Fruit fly (Drosophila melanogaster) whole organism, embryonic: ENCODE results near the gene D.

Experiments used
- Blimp-1 ChIP-seq: fragments of 200-800 bp; sonication (Bioruptor generic); optimal IDR thresholded peaks from 3 replicates; lab custom pipeline; 2018; ENCODE audit warnings: missing biosample characterization, missing genetic modification characterization, mild to moderate bottlenecking, moderate library complexity, missing genetic modification reagents
- CG12155 ChIP-seq: fragments of 200-800 bp; sonication (Bioruptor generic); optimal IDR thresholded peaks from 3 replicates; lab custom pipeline; 2016; ENCODE audit warnings: missing biosample characterization, missing genetic modification characterization
- CG12659 ChIP-seq: fragments of 200-800 bp; sonication (Bioruptor generic); optimal IDR thresholded peaks from 3 replicates; lab custom pipeline; 2017; ENCODE audit warnings: mild to moderate bottlenecking, missing biosample characterization, missing genetic modification reagents, missing genetic modification characterization
- CG14441 ChIP-seq: fragments of 200-800 bp; sonication (Bioruptor generic); IDR thresholded peaks from 2 replicates; pipeline ENCODE4 v1.3.6; 2022; ENCODE audit warnings: missing biosample characterization, missing genetic modification characterization
- CG15269 ChIP-seq: fragments of 200-800 bp; sonication (Bioruptor generic); optimal IDR thresholded peaks from 2 replicates; lab custom pipeline; 2018; ENCODE audit warnings: missing biosample characterization, mild to moderate bottlenecking, missing genetic modification characterization, moderate library complexity
- CG17385 ChIP-seq: fragments of 200-800 bp; sonication (Bioruptor generic); optimal IDR thresholded peaks from 3 replicates; lab custom pipeline; 2018; ENCODE audit warnings: missing biosample characterization, mild to moderate bottlenecking, missing genetic modification characterization
- CG17612 ChIP-seq: fragments of 200-800 bp; sonication (Bioruptor generic); IDR thresholded peaks from 2 replicates; pipeline ENCODE4 v1.3.6; 2022; ENCODE audit warnings: missing biosample characterization, missing genetic modification characterization
- CG2199 ChIP-seq: fragments of 200-800 bp; sonication (Bioruptor generic); IDR thresholded peaks from 3 replicates; pipeline ENCODE4 v1.3.6; 2022; ENCODE audit warnings: missing biosample characterization, missing genetic modification characterization
- CG30403 ChIP-seq: fragments of 200-800 bp; sonication (Bioruptor generic); optimal IDR thresholded peaks from 3 replicates; lab custom pipeline; 2016; ENCODE audit warnings: missing biosample characterization, missing genetic modification characterization
- CG31224 ChIP-seq: fragments of 200-800 bp; sonication (Bioruptor generic); IDR thresholded peaks from 2 replicates; pipeline ENCODE4 v1.3.6; 2022; ENCODE audit warnings: missing biosample characterization, missing genetic modification characterization
- CG32532 ChIP-seq: fragments of 200-800 bp; sonication (Bioruptor generic); IDR thresholded peaks from 2 replicates; pipeline ENCODE4 v1.3.6; 2022; ENCODE audit warnings: missing biosample characterization, missing genetic modification characterization
- CG3407 ChIP-seq: fragments of 200-800 bp; sonication (Bioruptor generic); optimal IDR thresholded peaks from 2 replicates; lab custom pipeline; 2018; ENCODE audit warnings: missing biosample characterization, mild to moderate bottlenecking, missing genetic modification characterization
- CG4282 ChIP-seq: fragments of 200-800 bp; sonication (Bioruptor generic); optimal IDR thresholded peaks from 2 replicates; lab custom pipeline; 2016; ENCODE audit warnings: missing biosample characterization, missing genetic modification characterization
- CG6254 ChIP-seq: fragments of 200-800 bp; sonication (Bioruptor generic); optimal IDR thresholded peaks from 3 replicates; lab custom pipeline; 2017; ENCODE audit warnings: mild to moderate bottlenecking, missing biosample characterization, missing genetic modification reagents, missing genetic modification characterization
- CG8089 ChIP-seq: fragments of 200-800 bp; sonication (Bioruptor generic); optimal IDR thresholded peaks from 3 replicates; lab custom pipeline; 2016; ENCODE audit warnings: missing biosample characterization, missing genetic modification characterization
- CG9876 ChIP-seq: fragments of 200-800 bp; sonication (Bioruptor generic); optimal IDR thresholded peaks from 2 replicates; lab custom pipeline; 2016; ENCODE audit warnings: missing biosample characterization, missing genetic modification characterization
- Dfd ChIP-seq, 2 experiments: fragments of >200 bp; optimal IDR thresholded peaks; 2 replicates each; lab custom pipeline; 2017; ENCODE audit warnings: missing biosample characterization in 2 of 2, missing genetic modification characterization in 2 of 2
- ERR ChIP-seq: fragments of 200-800 bp; sonication (Bioruptor generic); optimal IDR thresholded peaks from 2 replicates; lab custom pipeline; 2016; ENCODE audit warnings: missing biosample characterization, missing genetic modification characterization
- Fer2 ChIP-seq: fragments of 200-800 bp; sonication (Bioruptor generic); optimal IDR thresholded peaks from 2 replicates; lab custom pipeline; 2018; ENCODE audit warnings: missing biosample characterization, mild to moderate bottlenecking, missing genetic modification characterization, moderate library complexity
- Fer3 ChIP-seq: fragments of 200-800 bp; sonication (Bioruptor generic); optimal IDR thresholded peaks from 2 replicates; lab custom pipeline; 2018; ENCODE audit warnings: missing biosample characterization, mild to moderate bottlenecking, missing genetic modification characterization, moderate library complexity
- HLH4C ChIP-seq: fragments of 200-800 bp; sonication (Bioruptor generic); IDR thresholded peaks from 3 replicates; pipeline ENCODE4 v1.3.6; 2022; ENCODE audit warnings: missing biosample characterization, missing genetic modification characterization; ENCODE audit not compliant: partially characterized antibody
- Hsf ChIP-seq: fragments of 200-800 bp; sonication (Bioruptor generic); optimal IDR thresholded peaks from 3 replicates; lab custom pipeline; 2016; ENCODE audit warnings: missing biosample characterization, missing genetic modification characterization
- PHDP ChIP-seq: fragments of 200-800 bp; sonication (Bioruptor generic); optimal IDR thresholded peaks from 3 replicates; lab custom pipeline; 2018; ENCODE audit warnings: missing biosample characterization, mild to moderate bottlenecking, missing genetic modification characterization, moderate library complexity
- Taf1 ChIP-seq: fragments of 200-800 bp; sonication (Bioruptor generic); IDR thresholded peaks from 2 replicates; pipeline ENCODE4 v1.3.6; 2022; ENCODE audit warnings: missing biosample characterization, missing genetic modification characterization
- amos ChIP-seq: fragments of 200-800 bp; sonication (Bioruptor generic); IDR thresholded peaks from 2 replicates; pipeline ENCODE4 v1.3.6; 2022; ENCODE audit warnings: missing biosample characterization, missing genetic modification characterization; ENCODE audit not compliant: partially characterized antibody
- bab2 ChIP-seq: fragments of 200-800 bp; sonication (Bioruptor generic); optimal IDR thresholded peaks from 2 replicates; lab custom pipeline; 2016; ENCODE audit warnings: missing biosample characterization, missing genetic modification characterization
- btn ChIP-seq: fragments of 200-800 bp; sonication (Bioruptor generic); optimal IDR thresholded peaks from 2 replicates; lab custom pipeline; 2016; ENCODE audit warnings: missing biosample characterization, missing genetic modification characterization
- corto ChIP-seq: fragments of 200-800 bp; sonication (Bioruptor generic); optimal IDR thresholded peaks from 2 replicates; lab custom pipeline; 2016; ENCODE audit warnings: missing biosample characterization, mild to moderate bottlenecking, missing genetic modification characterization, moderate library complexity
- croc ChIP-seq: fragments of 200-800 bp; sonication (Bioruptor generic); conservative IDR thresholded peaks from 3 replicates; pipeline ENCODE4 v1.3.6; 2022; ENCODE audit warnings: missing biosample characterization, missing genetic modification characterization
- dmrt11E ChIP-seq: fragments of 200-800 bp; sonication (Bioruptor generic); optimal IDR thresholded peaks from 3 replicates; lab custom pipeline; 2018; ENCODE audit warnings: missing biosample characterization, mild to moderate bottlenecking, missing genetic modification characterization, moderate library complexity
- dmrt99B ChIP-seq: fragments of 200-800 bp; sonication (Bioruptor generic); optimal IDR thresholded peaks from 2 replicates; lab custom pipeline; 2018; ENCODE audit warnings: missing biosample characterization, mild to moderate bottlenecking, missing genetic modification characterization, moderate library complexity
- eve ChIP-seq, 2 experiments: fragments of >200 bp; optimal IDR thresholded peaks; 2 replicates each; lab custom pipeline; 2017; ENCODE audit warnings: missing biosample characterization in 2 of 2, missing genetic modification characterization in 2 of 2
- ewg ChIP-seq: fragments of 200-800 bp; sonication (Bioruptor generic); optimal IDR thresholded peaks from 3 replicates; lab custom pipeline; 2017; ENCODE audit warnings: mild to moderate bottlenecking, missing biosample characterization, missing genetic modification reagents, missing genetic modification characterization
- gcm2 ChIP-seq: fragments of 200-800 bp; sonication (Bioruptor generic); optimal IDR thresholded peaks from 2 replicates; lab custom pipeline; 2016; ENCODE audit warnings: missing biosample characterization, missing genetic modification characterization
- knrl ChIP-seq: fragments of 200-800 bp; sonication (Bioruptor generic); IDR thresholded peaks from 3 replicates; pipeline ENCODE4 v1.3.6; 2022; ENCODE audit warnings: missing biosample characterization, missing genetic modification characterization; ENCODE audit not compliant: partially characterized antibody
- lbe ChIP-seq: fragments of 200-800 bp; sonication (Bioruptor generic); optimal IDR thresholded peaks from 2 replicates; lab custom pipeline; 2016; ENCODE audit warnings: missing biosample characterization, mild to moderate bottlenecking, missing genetic modification characterization
- nom ChIP-seq: fragments of 200-800 bp; sonication (Bioruptor generic); optimal IDR thresholded peaks from 2 replicates; lab custom pipeline; 2017; ENCODE audit warnings: missing biosample characterization, missing genetic modification characterization, mild to moderate bottlenecking, moderate library complexity, missing genetic modification reagents
- odd ChIP-seq: fragments of 200-800 bp; sonication (Bioruptor generic); optimal IDR thresholded peaks from 2 replicates; lab custom pipeline; 2017; ENCODE audit warnings: missing biosample characterization, mild to moderate bottlenecking, missing genetic modification characterization
- otp ChIP-seq: fragments of 200-800 bp; sonication (Bioruptor generic); IDR thresholded peaks from 3 replicates; pipeline ENCODE4, ENCODE4 v1.3.6; 2022; ENCODE audit warnings: missing biosample characterization, missing genetic modification characterization
- pita ChIP-seq: fragments of 200-800 bp; sonication (Bioruptor generic); optimal IDR thresholded peaks from 2 replicates; lab custom pipeline; 2017; ENCODE audit warnings: missing biosample characterization, mild to moderate bottlenecking, missing genetic modification characterization
- pnt ChIP-seq: fragments of 200-800 bp; sonication (Bioruptor generic); optimal IDR thresholded peaks from 3 replicates; lab custom pipeline; 2016; ENCODE audit warnings: missing biosample characterization, missing genetic modification characterization
- pros ChIP-seq: fragments of 200-800 bp; sonication (Bioruptor generic); optimal IDR thresholded peaks from 3 replicates; lab custom pipeline; 2019; ENCODE audit warnings: missing biosample characterization, mild to moderate bottlenecking, missing genetic modification characterization, moderate library complexity
- sens ChIP-seq: fragments of 200-800 bp; sonication (Bioruptor generic); peaks from one replicate; lab custom pipeline; 2016; ENCODE audit warnings: missing biosample characterization, missing genetic modification characterization
- slbo ChIP-seq: fragments of 200-800 bp; sonication (Bioruptor generic); IDR thresholded peaks from 2 replicates; pipeline ENCODE4 v1.3.6; 2022; ENCODE audit warnings: missing biosample characterization, missing genetic modification characterization
- sqz ChIP-seq: fragments of 200-800 bp; sonication (Bioruptor generic); optimal IDR thresholded peaks from 3 replicates; lab custom pipeline; 2018; ENCODE audit warnings: missing biosample characterization, mild to moderate bottlenecking, missing genetic modification characterization
- sr ChIP-seq: fragments of 200-800 bp; sonication (Bioruptor generic); IDR thresholded peaks from 3 replicates; pipeline ENCODE4 v1.3.6; 2022; ENCODE audit warnings: missing biosample characterization, missing genetic modification characterization
- tio ChIP-seq: fragments of 200-800 bp; sonication (Bioruptor generic); optimal IDR thresholded peaks from 2 replicates; lab custom pipeline; 2017; ENCODE audit warnings: missing biosample characterization, missing genetic modification characterization, inconsistent platforms
- twi ChIP-seq: fragments of 200-800 bp; optimal IDR thresholded peaks from 2 replicates; lab custom pipeline; 2019; ENCODE audit warnings: missing biosample characterization, mild to moderate bottlenecking, missing genetic modification characterization, moderate library complexity
- vvl ChIP-seq: fragments of 200-800 bp; sonication (Bioruptor generic); IDR thresholded peaks from 2 replicates; pipeline ENCODE4 v1.3.6; 2022; ENCODE audit warnings: missing biosample characterization, missing genetic modification characterization

The D gene

DNA sequence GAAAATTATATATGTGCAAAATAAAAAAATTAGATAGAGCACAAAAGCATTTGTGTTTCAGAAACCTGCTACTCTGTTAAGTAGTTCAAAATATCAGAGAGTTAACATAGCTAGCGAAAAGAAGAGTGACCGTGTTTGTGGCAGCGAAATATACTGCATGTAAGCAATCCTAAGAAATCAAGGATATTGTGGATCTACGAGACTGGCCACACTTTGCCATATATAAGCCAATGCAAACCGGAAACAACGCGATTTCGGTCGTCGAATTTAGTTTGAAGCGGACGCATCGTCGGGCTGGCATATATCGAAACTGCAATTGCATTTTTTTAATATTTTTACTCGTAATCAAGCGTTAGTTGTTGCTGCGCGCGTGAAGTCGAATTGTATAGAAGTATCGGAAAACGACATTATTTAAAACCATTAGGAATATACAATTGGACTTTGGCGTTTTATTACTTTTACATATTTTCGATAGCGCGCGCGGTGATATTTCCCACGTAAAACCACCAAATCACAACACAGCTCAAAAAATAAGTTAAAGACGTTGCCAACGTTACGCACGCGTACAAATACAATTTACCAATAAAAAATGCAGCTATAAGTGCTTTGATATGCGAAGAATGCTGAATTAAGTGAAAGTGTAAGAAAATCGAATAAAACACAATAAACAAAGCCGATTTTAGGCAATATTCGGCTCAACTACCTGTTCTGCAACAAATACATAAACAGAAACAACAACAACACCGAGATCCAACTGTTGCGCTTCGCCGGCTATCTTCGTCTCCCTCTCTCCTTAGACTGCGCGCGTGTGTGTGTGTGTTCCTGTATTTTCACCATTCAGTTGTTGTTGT lies 12.4 kb upstream of the D start, which contains the start of gene nuf (continued):
- no peak for TF ChIP-seq corto (GFP tag; lab: Kevin White, UChicago)
- TF ChIP-seq dmrt99B (tag; lab: Kevin White, UChicago) = peak; percentile 50
- TF ChIP-seq PHDP = peak; percentile 51
- no peak for TF ChIP-seq CG6254 (GFP tag; lab: Kevin White, UChicago)
- peak; percentile 61 for TF ChIP-seq pita (GFP tag; lab: Kevin White, UChicago)
- peak; percentile 43 for TF ChIP-seq CG15269 (tag; lab: Kevin White, UChicago)
- TF ChIP-seq dmrt11E (tag; lab: Kevin White, UChicago) = no peak
- peak in 1 of 2 experiments; percentile 50 for TF ChIP-seq eve (GFP tag; optimal IDR thresholded peaks at IDR 0.05; lab: Kevin White, UChicago)
- no peak for TF ChIP-seq CG9876 (GFP tag; lab: Kevin White, UChicago)
- no peak for TF ChIP-seq ERR
- peak; percentile 70; the same call in 2 of the 3 replicates for TF ChIP-seq sr (GFP tag; lab: Robert Waterston, UW)
- TF ChIP-seq CG31224 (GFP tag; lab: Robert Waterston, UW) = no peak
- peak; percentile 71; the same call in 1 of the 3 replicates for TF ChIP-seq CG2199 (GFP tag; lab: Robert Waterston, UW)
- TF ChIP-seq CG3407 (GFP tag; lab: Kevin White, UChicago) = peak; percentile 8
- TF ChIP-seq croc (GFP tag; lab: Robert Waterston, UW) = no peak
- TF ChIP-seq tio (GFP tag; lab: Kevin White, UChicago) = no peak
- peak; percentile 37 for TF ChIP-seq ewg (GFP tag; lab: Kevin White, UChicago)
- no peak for TF ChIP-seq pnt
- TF ChIP-seq gcm2 (GFP tag; lab: Kevin White, UChicago) = peak; percentile 11
- TF ChIP-seq Hsf (GFP tag; lab: Kevin White, UChicago) = no peak
- peak; percentile 56; the same call in 1 of the 3 replicates for TF ChIP-seq otp (GFP tag; lab: Robert Waterston, UW)
- no peak; the same call in 1 of the 2 replicates for TF ChIP-seq amos
- TF ChIP-seq Taf1 (GFP tag; lab: Robert Waterston, UW) = no peak
- no peak for TF ChIP-seq CG8089 (GFP tag; lab: Kevin White, UChicago)
- TF ChIP-seq CG32532 (GFP tag; lab: Robert Waterston, UW) = peak; percentile 40; the same call in 1 of the 2 replicates
- no peak for TF ChIP-seq Dfd (GFP tag; optimal IDR thresholded peaks at IDR 0.05; lab: Kevin White, UChicago)
- peak; percentile 62 for TF ChIP-seq CG12659
- TF ChIP-seq twi = no peak
- peak; percentile 18 for TF ChIP-seq Blimp-1 (GFP tag; lab: Kevin White, UChicago)
- TF ChIP-seq odd = peak; percentile 56
- TF ChIP-seq lbe = peak; percentile 51
- TF ChIP-seq CG17612 = no peak
- 0 out of 3 replicates have a peak, but pooled peaks have one; percentile 52 for TF ChIP-seq HLH4C (GFP tag; lab: Robert Waterston, UW)
- peak; percentile 35; the same call in 1 of the 2 replicates for TF ChIP-seq CG14441 (GFP tag; lab: Robert Waterston, UW)
- no peak for TF ChIP-seq CG12155
- peak; percentile 58 for TF ChIP-seq pros (GFP tag; lab: Kevin White, UChicago)
- no peak for TF ChIP-seq CG30403 (GFP tag; lab: Kevin White, UChicago)
- peak; percentile 42 for TF ChIP-seq slbo (GFP tag; lab: Robert Waterston, UW)
- peak; percentile 39 for TF ChIP-seq Fer3
- no peak for TF ChIP-seq bab2
- TF ChIP-seq sens (GFP tag; lab: Kevin White, UChicago) = peak; percentile 88
- peak; percentile 87 for TF ChIP-seq nom (GFP tag; lab: Kevin White, UChicago)
- no peak for TF ChIP-seq btn
- no peak for TF ChIP-seq CG4282 (GFP tag; lab: Kevin White, UChicago)
- peak; percentile 46 for TF ChIP-seq sqz (GFP tag; lab: Kevin White, UChicago)
- TF ChIP-seq vvl (GFP tag; lab: Robert Waterston, UW) = peak; percentile 77
- TF ChIP-seq CG17385 (GFP tag; lab: Kevin White, UChicago) = peak; percentile 62
- TF ChIP-seq Fer2 = peak; percentile 15
- TF ChIP-seq knrl = no peak
